Fruit fly (Drosophila melanogaster) whole organism, embryonic: ENCODE data around the gene CG3184.
A peak's percentile ranks its signal among the peaks of the same experiment; 100 is the strongest.

ENCODE experiments used
- Aef1 ChIP-seq: fragments of 200-800 bp; sonication (Bioruptor generic); IDR thresholded peaks from 3 replicates; pipeline ENCODE4 v1.3.6; 2022; ENCODE audit warnings: missing biosample characterization, missing genetic modification characterization
- Awh ChIP-seq: fragments of 200-800 bp; sonication (Bioruptor generic); IDR thresholded peaks from 2 replicates; pipeline ENCODE4, ENCODE4 v1.3.6; 2022; ENCODE audit warnings: missing biosample characterization, missing genetic modification characterization
- CG10274 ChIP-seq: fragments of 200-800 bp; sonication (Bioruptor generic); optimal IDR thresholded peaks from 3 replicates; lab custom pipeline; 2017; ENCODE audit warnings: missing biosample characterization, mild to moderate bottlenecking, missing genetic modification characterization
- CG11247 ChIP-seq: fragments of 200-800 bp; sonication (Bioruptor generic); IDR thresholded peaks from 2 replicates; pipeline ENCODE4 v1.3.6; 2022; ENCODE audit warnings: missing biosample characterization, missing genetic modification characterization
- CG11504 ChIP-seq: fragments of 200-800 bp; sonication (Bioruptor generic); optimal IDR thresholded peaks from 3 replicates; lab custom pipeline; 2019; ENCODE audit warnings: missing biosample characterization, mild to moderate bottlenecking, missing genetic modification characterization, moderate library complexity
- CG13624 ChIP-seq: fragments of 200-800 bp; sonication (Bioruptor generic); optimal IDR thresholded peaks from 2 replicates; lab custom pipeline; 2016; ENCODE audit warnings: missing biosample characterization, missing genetic modification characterization
- CG14667 ChIP-seq: fragments of 200-800 bp; sonication (Bioruptor generic); IDR thresholded peaks from 2 replicates; pipeline ENCODE4 v1.3.6; 2022; ENCODE audit warnings: missing biosample characterization, missing genetic modification characterization
- CG1529 ChIP-seq: fragments of 200-800 bp; sonication (Bioruptor generic); optimal IDR thresholded peaks from 3 replicates; lab custom pipeline; 2018; ENCODE audit warnings: missing biosample characterization, missing genetic modification characterization
- CG1792 ChIP-seq: fragments of 200-800 bp; sonication (Bioruptor generic); optimal IDR thresholded peaks from 2 replicates; lab custom pipeline; 2016; ENCODE audit warnings: missing biosample characterization, missing genetic modification characterization
- CG2116 ChIP-seq: fragments of 200-800 bp; sonication (Bioruptor generic); optimal IDR thresholded peaks from 3 replicates; lab custom pipeline; 2018; ENCODE audit warnings: missing biosample characterization, mild to moderate bottlenecking, missing genetic modification characterization
- CG2712 ChIP-seq: fragments of 200-800 bp; optimal IDR thresholded peaks from 3 replicates; lab custom pipeline; 2019; ENCODE audit warnings: missing biosample characterization, mild to moderate bottlenecking, missing genetic modification characterization, moderate library complexity
- CG2889 ChIP-seq: fragments of 200-800 bp; sonication (Bioruptor generic); IDR thresholded peaks from 3 replicates; pipeline ENCODE4 v1.3.6; 2022; ENCODE audit warnings: missing biosample characterization, missing genetic modification characterization
- CG30020 ChIP-seq: fragments of 200-800 bp; optimal IDR thresholded peaks from 2 replicates; lab custom pipeline; 2019; ENCODE audit warnings: missing biosample characterization, mild to moderate bottlenecking, missing genetic modification characterization, moderate library complexity
- CG31365 ChIP-seq: fragments of 200-800 bp; sonication (Bioruptor generic); optimal IDR thresholded peaks from 2 replicates; lab custom pipeline; 2018; ENCODE audit warnings: missing biosample characterization, mild to moderate bottlenecking, missing genetic modification characterization
- CG32767 ChIP-seq: fragments of 200-800 bp; sonication (Bioruptor generic); IDR thresholded peaks from 2 replicates; pipeline ENCODE4 v1.3.6; 2022; ENCODE audit warnings: missing biosample characterization, missing genetic modification characterization
- CG33213 ChIP-seq: fragments of 200-800 bp; sonication (Bioruptor generic); optimal IDR thresholded peaks from 3 replicates; lab custom pipeline; 2016; ENCODE audit warnings: missing biosample characterization, missing genetic modification characterization
- CG3838 ChIP-seq: fragments of 200-800 bp; sonication (Bioruptor generic); optimal IDR thresholded peaks from 3 replicates; lab custom pipeline; 2016; ENCODE audit warnings: missing biosample characterization, missing genetic modification characterization
- CG3847 ChIP-seq: fragments of 200-800 bp; sonication (Bioruptor generic); IDR thresholded peaks from 2 replicates; pipeline ENCODE4 v1.3.6; 2022; ENCODE audit warnings: missing biosample characterization, missing genetic modification characterization
- CG7556 ChIP-seq: fragments of 200-800 bp; sonication (Bioruptor generic); optimal IDR thresholded peaks from 2 replicates; lab custom pipeline; 2017; ENCODE audit warnings: missing biosample characterization, mild to moderate bottlenecking, missing genetic modification characterization
- CG7839 ChIP-seq: fragments of 200-800 bp; sonication (Bioruptor generic); optimal IDR thresholded peaks from 3 replicates; lab custom pipeline; 2018; ENCODE audit warnings: missing biosample characterization, mild to moderate bottlenecking, missing genetic modification characterization, moderate library complexity
- CG7963 ChIP-seq: fragments of 200-800 bp; sonication (Bioruptor generic); IDR thresholded peaks from 3 replicates; pipeline ENCODE4 v1.3.6; 2022; ENCODE audit warnings: missing biosample characterization, missing genetic modification characterization; ENCODE audit not compliant: partially characterized antibody
- CG8924 ChIP-seq: fragments of 200-800 bp; optimal IDR thresholded peaks from 3 replicates; lab custom pipeline; 2019; ENCODE audit warnings: missing biosample characterization, mild to moderate bottlenecking, missing genetic modification characterization, moderate library complexity
- CG9609 ChIP-seq: fragments of 200-800 bp; sonication (Bioruptor generic); optimal IDR thresholded peaks from 3 replicates; lab custom pipeline; 2016; ENCODE audit warnings: missing biosample characterization, missing genetic modification characterization
- CG9797 ChIP-seq: fragments of 200-800 bp; sonication (Bioruptor generic); optimal IDR thresholded peaks from 3 replicates; lab custom pipeline; 2018; ENCODE audit warnings: missing biosample characterization, mild to moderate bottlenecking, missing genetic modification characterization
- D19A ChIP-seq: fragments of 200-800 bp; optimal IDR thresholded peaks from 3 replicates; lab custom pipeline; 2019; ENCODE audit warnings: missing biosample characterization, mild to moderate bottlenecking, missing genetic modification characterization, moderate library complexity
- Dbx ChIP-seq: fragments of 200-800 bp; sonication (Bioruptor generic); IDR thresholded peaks from 3 replicates; pipeline ENCODE4 v1.3.6; 2022; ENCODE audit warnings: missing biosample characterization, missing genetic modification characterization
- Ets65A ChIP-seq: fragments of 200-800 bp; sonication (Bioruptor generic); peaks from one replicate; lab custom pipeline; 2016; ENCODE audit warnings: missing biosample characterization, missing genetic modification characterization
- GATAe ChIP-seq: fragments of 200-800 bp; sonication (Bioruptor generic); conservative IDR thresholded peaks from 2 replicates; pipeline ENCODE4 v1.3.6; 2022; ENCODE audit warnings: missing biosample characterization, missing genetic modification characterization
- Hey ChIP-seq: fragments of 200-800 bp; sonication (Bioruptor generic); optimal IDR thresholded peaks from 3 replicates; lab custom pipeline; 2018; ENCODE audit warnings: missing biosample characterization, mild to moderate bottlenecking, missing genetic modification characterization
- Hr51 ChIP-seq, 2 experiments: fragments of 200-800 bp; sonication (Bioruptor generic); optimal IDR thresholded peaks; 2 replicates in 1 of 2; 3 replicates in 1 of 2; lab custom pipeline; 2016 to 2018; ENCODE audit warnings: missing biosample characterization in 2 of 2, missing genetic modification characterization in 2 of 2, mild to moderate bottlenecking in 1 of 2, moderate library complexity in 1 of 2
- MBD-R2 ChIP-seq: fragments of 200-800 bp; sonication (Bioruptor generic); IDR thresholded peaks from 2 replicates; pipeline ENCODE4 v1.3.6; 2022; ENCODE audit warnings: missing biosample characterization, missing genetic modification characterization
- Sry-δ ChIP-seq: fragments of 200-800 bp; sonication (Bioruptor generic); optimal IDR thresholded peaks from 2 replicates; lab custom pipeline; 2016; ENCODE audit warnings: missing biosample characterization, missing genetic modification characterization
- Xrp1 ChIP-seq: fragments of 200-800 bp; sonication (Bioruptor generic); IDR thresholded peaks from 2 replicates; pipeline ENCODE4 v1.3.6; 2022; ENCODE audit warnings: missing biosample characterization, missing genetic modification characterization
- abd-A ChIP-seq: fragments of 200-800 bp; sonication (Bioruptor generic); optimal IDR thresholded peaks from 3 replicates; lab custom pipeline; 2019; ENCODE audit warnings: missing biosample characterization, mild to moderate bottlenecking, missing genetic modification characterization, moderate library complexity
- ap ChIP-seq: fragments of 200-800 bp; sonication (Bioruptor generic); IDR thresholded peaks from 2 replicates; pipeline ENCODE4 v1.3.6; 2022; ENCODE audit warnings: missing biosample characterization, missing genetic modification characterization
- ase ChIP-seq: fragments of 200-800 bp; sonication (Bioruptor generic); IDR thresholded peaks from 3 replicates; pipeline ENCODE4 v1.3.6; 2022; ENCODE audit warnings: missing biosample characterization, missing genetic modification characterization
- ash1 ChIP-seq: fragments of 200-800 bp; sonication (Bioruptor generic); optimal IDR thresholded peaks from 2 replicates; lab custom pipeline; 2018; ENCODE audit warnings: missing biosample characterization, mild to moderate bottlenecking, missing genetic modification characterization
- bbx ChIP-seq: fragments of 200-800 bp; sonication (Bioruptor generic); IDR thresholded peaks from 2 replicates; pipeline ENCODE4 v1.3.6; 2022; ENCODE audit warnings: missing biosample characterization, missing genetic modification characterization; ENCODE audit not compliant: partially characterized antibody
- cas ChIP-seq: fragments of 200-800 bp; sonication (Bioruptor generic); IDR thresholded peaks from 2 replicates; pipeline ENCODE4 v1.3.6; 2022; ENCODE audit warnings: missing biosample characterization, missing genetic modification characterization
- chm ChIP-seq: fragments of 200-800 bp; sonication (Bioruptor generic); IDR thresholded peaks from 2 replicates; pipeline ENCODE4 v1.3.6; 2022; ENCODE audit warnings: missing biosample characterization, missing genetic modification characterization
- dysf ChIP-seq: fragments of 200-800 bp; sonication (Bioruptor generic); IDR thresholded peaks from 3 replicates; pipeline ENCODE4 v1.3.6; 2022; ENCODE audit warnings: missing biosample characterization, missing genetic modification characterization
- fd64A ChIP-seq: fragments of 200-800 bp; sonication (Bioruptor generic); optimal IDR thresholded peaks from 3 replicates; lab custom pipeline; 2018; ENCODE audit warnings: missing biosample characterization, mild to moderate bottlenecking, missing genetic modification characterization
- h ChIP-seq: fragments of >200 bp; optimal IDR thresholded peaks from 2 replicates; lab custom pipeline; 2017
- klu ChIP-seq: fragments of 200-800 bp; sonication (Bioruptor generic); IDR thresholded peaks from 2 replicates; pipeline ENCODE4 v1.3.6; 2022; ENCODE audit warnings: missing biosample characterization, missing genetic modification characterization
- odd ChIP-seq: fragments of 200-800 bp; sonication (Bioruptor generic); optimal IDR thresholded peaks from 2 replicates; lab custom pipeline; 2017; ENCODE audit warnings: missing biosample characterization, mild to moderate bottlenecking, missing genetic modification characterization
- p53 ChIP-seq: fragments of 200-800 bp; sonication (Bioruptor generic); optimal IDR thresholded peaks from 2 replicates; lab custom pipeline; 2016; ENCODE audit warnings: missing biosample characterization, missing genetic modification characterization
- seq ChIP-seq: fragments of 200-800 bp; sonication (Bioruptor generic); IDR thresholded peaks from 2 replicates; pipeline ENCODE4 v1.3.6; 2022; ENCODE audit warnings: missing biosample characterization, missing genetic modification characterization
- sr ChIP-seq: fragments of 200-800 bp; sonication (Bioruptor generic); IDR thresholded peaks from 3 replicates; pipeline ENCODE4 v1.3.6; 2022; ENCODE audit warnings: missing biosample characterization, missing genetic modification characterization
- stc ChIP-seq: fragments of 200-800 bp; sonication (Bioruptor generic); IDR thresholded peaks from 2 replicates; pipeline ENCODE4 v1.3.6; 2022; ENCODE audit warnings: missing biosample characterization, missing genetic modification characterization
- trh ChIP-seq: fragments of 200-800 bp; sonication (Bioruptor generic); optimal IDR thresholded peaks from 2 replicates; lab custom pipeline; 2016; ENCODE audit warnings: missing biosample characterization, missing genetic modification characterization
- tup ChIP-seq: fragments of 200-800 bp; sonication (Bioruptor generic); optimal IDR thresholded peaks from 2 replicates; lab custom pipeline; 2016; ENCODE audit warnings: missing biosample characterization, mild to moderate bottlenecking, missing genetic modification characterization, moderate library complexity
- usp ChIP-seq: fragments of >200 bp; optimal IDR thresholded peaks from 2 replicates; lab custom pipeline; 2017; ENCODE audit warnings: missing biosample characterization, missing genetic modification characterization
- zen2 ChIP-seq: fragments of 200-800 bp; sonication (Bioruptor generic); IDR thresholded peaks from 3 replicates; pipeline ENCODE4 v1.3.6; 2022; ENCODE audit warnings: missing biosample characterization, missing genetic modification characterization; ENCODE audit not compliant: partially characterized antibody

CG3184 gene

DNA sequence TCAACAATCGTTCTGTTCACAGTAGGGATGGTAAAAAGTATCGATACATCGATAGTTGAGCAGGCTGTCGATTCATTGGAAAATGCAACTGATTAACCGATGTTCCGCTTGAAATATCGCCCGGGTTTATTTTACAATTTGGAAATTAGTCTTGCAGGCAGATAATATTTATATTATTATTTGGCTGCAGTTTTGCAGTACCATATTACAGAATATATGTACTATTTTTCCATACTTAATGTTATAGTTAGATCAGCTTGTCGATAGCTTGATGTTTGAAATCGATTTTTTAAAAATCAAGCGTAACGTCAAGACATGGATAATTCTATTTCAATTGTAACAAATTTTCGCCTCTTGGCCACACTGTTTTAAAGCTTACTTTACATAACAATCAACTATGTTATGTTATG, 6.4 kb upstream of the CG3184 start, which contains the start of gene CG14442 (continued):
- TF ChIP-seq usp (GFP tag; lab: Kevin White, UChicago): no peak
- TF ChIP-seq bbx (GFP tag; lab: Robert Waterston, UW): peak; percentile 91
- no peak for TF ChIP-seq cas (GFP tag; lab: Robert Waterston, UW)
- no peak for TF ChIP-seq odd (GFP tag; lab: Kevin White, UChicago)
- no peak for TF ChIP-seq fd64A (GFP tag; lab: Kevin White, UChicago)
- TF ChIP-seq zen2 (GFP tag; lab: Robert Waterston, UW): peak; percentile 91
- peak; percentile 37 for TF ChIP-seq CG11504 (tag; lab: Kevin White, UChicago)
- TF ChIP-seq stc: no peak
- TF ChIP-seq Ets65A (GFP tag; lab: Kevin White, UChicago): peak; percentile 76
- peak; percentile 20; the same call in 1 of the 2 replicates for TF ChIP-seq seq (GFP tag; lab: Robert Waterston, UW)
- TF ChIP-seq MBD-R2 (GFP tag; lab: Robert Waterston, UW): peak; percentile 8; the same call in 1 of the 2 replicates
- no peak for TF ChIP-seq ap (GFP tag; lab: Robert Waterston, UW)
- no peak for TF ChIP-seq sr (GFP tag; lab: Robert Waterston, UW)
- TF ChIP-seq CG10274 (GFP tag; lab: Kevin White, UChicago): no peak
- no peak for TF ChIP-seq GATAe (GFP tag; lab: Robert Waterston, UW)
- TF ChIP-seq CG1529 (GFP tag; lab: Kevin White, UChicago): no peak
- no peak for TF ChIP-seq abd-A (tag; lab: Kevin White, UChicago)
- TF ChIP-seq chm: no peak
- TF ChIP-seq CG2889 (GFP tag; lab: Robert Waterston, UW): no peak
- TF ChIP-seq CG9609 (GFP tag; lab: Kevin White, UChicago): peak; percentile 14
- no peak for TF ChIP-seq CG32767 (GFP tag; lab: Robert Waterston, UW)
- TF ChIP-seq CG13624: peak; percentile 6
- peak; percentile 18; the same call in 1 of the 2 replicates for TF ChIP-seq Xrp1 (GFP tag; lab: Robert Waterston, UW)
- peak; percentile 45; the same call in 1 of the 2 replicates for TF ChIP-seq CG3847 (GFP tag; lab: Robert Waterston, UW)
- TF ChIP-seq klu (GFP tag; lab: Robert Waterston, UW): no peak
- peak; percentile 21 to 29 for TF ChIP-seq Hr51 (GFP tag; optimal IDR thresholded peaks at IDR 0.05; lab: Kevin White, UChicago)
- TF ChIP-seq p53: no peak
- peak; percentile 54 for TF ChIP-seq CG2712 (tag; lab: Kevin White, UChicago)
- peak; percentile 29 for TF ChIP-seq CG8924 (tag; lab: Kevin White, UChicago)
- no peak for TF ChIP-seq CG1792 (GFP tag; lab: Kevin White, UChicago)
- peak; percentile 40 for TF ChIP-seq CG9797 (GFP tag; lab: Kevin White, UChicago)
- TF ChIP-seq CG30020 (tag; lab: Kevin White, UChicago): peak; percentile 56
- no peak for TF ChIP-seq CG14667
- no peak for TF ChIP-seq Hey (tag; lab: Kevin White, UChicago)
- TF ChIP-seq CG7556: peak; percentile 12
- TF ChIP-seq D19A (tag; lab: Kevin White, UChicago): no peak
- no peak for TF ChIP-seq CG33213
- TF ChIP-seq Sry-δ (GFP tag; lab: Kevin White, UChicago): peak; percentile 88
- TF ChIP-seq dysf (GFP tag; lab: Robert Waterston, UW): no peak; the same call in 2 of the 3 replicates
- no peak for TF ChIP-seq ash1 (GFP tag; lab: Kevin White, UChicago)
- TF ChIP-seq CG2116 (GFP tag; lab: Kevin White, UChicago): peak; percentile 97
- no peak for TF ChIP-seq Awh (GFP tag; lab: Robert Waterston, UW)
- peak; percentile 4 for TF ChIP-seq CG3838
- TF ChIP-seq CG7963 (GFP tag; lab: Robert Waterston, UW): peak; percentile 87
- 0 out of 3 replicates have a peak, but pooled peaks have one; percentile 14 for TF ChIP-seq Aef1 (GFP tag; lab: Robert Waterston, UW)
- no peak for TF ChIP-seq CG7839 (tag; lab: Kevin White, UChicago)
- TF ChIP-seq Dbx: no peak
- no peak for TF ChIP-seq h (lab: Kevin White, UChicago)
- TF ChIP-seq CG11247 (GFP tag; lab: Robert Waterston, UW): no peak
- TF ChIP-seq tup (GFP tag; lab: Kevin White, UChicago): no peak
- no peak for TF ChIP-seq CG31365 (tag; lab: Kevin White, UChicago)
- TF ChIP-seq ase (GFP tag; lab: Robert Waterston, UW): no peak
- TF ChIP-seq trh (GFP tag; lab: Kevin White, UChicago): no peak
